Worm (Caenorhabditis elegans): Measurements from ENCODE around the gene oig-4.

Gene oig-4

ce11 chrII:7631677-7632210 is 18.4 kb downstream of the oig-4 start:
- TF ChIP-seq M03D4.4 (tag; optimal IDR thresholded peaks at IDR 0.05) (no peak), ces-1 (GFP tag; optimal IDR thresholded peaks at IDR 0.05) (peak; percentile 83), mls-2 (tag; optimal IDR thresholded peaks at IDR 0.05) (no peak), blmp-1 (tag; optimal IDR thresholded peaks at IDR 0.05) (no peak), nhr-237 (tag; optimal IDR thresholded peaks at IDR 0.05) (no peak), nhr-12 (tag; optimal IDR thresholded peaks at IDR 0.05) (no peak)

ce11 chrII:7635296-7635695 is 22.0 kb downstream of the oig-4 start:
- TF ChIP-seq unc-62 (GFP tag; optimal IDR thresholded peaks at IDR 0.05) = no peak
- TF ChIP-seq sem-2 (GFP tag; optimal IDR thresholded peaks at IDR 0.05) = no peak

ce11 chrII:7636941-7637340 is 23.6 kb downstream of the oig-4 start:
- TF ChIP-seq nhr-237 (tag; optimal IDR thresholded peaks at IDR 0.05) (no peak), nhr-28 (tag; optimal IDR thresholded peaks at IDR 0.05) (no peak), ceh-83 (GFP tag; optimal IDR thresholded peaks at IDR 0.05) (no peak), lin-32 (GFP tag; optimal IDR thresholded peaks at IDR 0.05) (no peak), lsy-2 (tag; optimal IDR thresholded peaks at IDR 0.05) (no peak), unc-120 (tag; optimal IDR thresholded peaks at IDR 0.05; ENCODE audit: poor library complexity, severe bottlenecking) (no peak)

ce11 chrII:7639036-7639435 is 25.7 kb downstream of the oig-4 start:
- TF ChIP-seq ceh-83 (GFP tag; optimal IDR thresholded peaks at IDR 0.05) (no peak), nhr-28 (tag; optimal IDR thresholded peaks at IDR 0.05) (no peak), ham-2 (GFP tag; optimal IDR thresholded peaks at IDR 0.05) (no peak), unc-62 (GFP tag; optimal IDR thresholded peaks at IDR 0.05) (no peak), flh-1 (GFP tag; optimal IDR thresholded peaks at IDR 0.05) (no peak), ceh-43 (GFP tag; optimal IDR thresholded peaks at IDR 0.05) (no peak), M03D4.4 (tag; optimal IDR thresholded peaks at IDR 0.05) (no peak), nhr-2 (tag; optimal IDR thresholded peaks at IDR 0.05) (no peak), lsy-2 (tag; optimal IDR thresholded peaks at IDR 0.05) (no peak), elt-1 (tag; optimal IDR thresholded peaks at IDR 0.05; ENCODE audit: borderline replicate concordance, insufficient read depth) (no peak), elt-3 (tag; optimal IDR thresholded peaks at IDR 0.05) (no peak), zip-8 (tag; optimal IDR thresholded peaks at IDR 0.05) (no peak), hlh-1 (tag; optimal IDR thresholded peaks at IDR 0.05) (no peak)

ce11 chrII:7640161-7640841 is 27.0 kb downstream of the oig-4 start:
- no peak for TF ChIP-seq ceh-43 (GFP tag; optimal IDR thresholded peaks at IDR 0.05)
- TF ChIP-seq elt-3 (tag; optimal IDR thresholded peaks at IDR 0.05) = no peak
- TF ChIP-seq zip-8 (tag; optimal IDR thresholded peaks at IDR 0.05) = no peak
- TF ChIP-seq unc-120 (tag; optimal IDR thresholded peaks at IDR 0.05; ENCODE audit: poor library complexity, severe bottlenecking) = peak; percentile 57
- peak; percentile 7 for TF ChIP-seq ces-1 (GFP tag; optimal IDR thresholded peaks at IDR 0.05)
- no peak for TF ChIP-seq ztf-11 (tag; optimal IDR thresholded peaks at IDR 0.05)
- TF ChIP-seq ceh-39 (tag; optimal IDR thresholded peaks at IDR 0.05) = no peak
- TF ChIP-seq flh-1 (GFP tag; optimal IDR thresholded peaks at IDR 0.05) = no peak
- peak; percentile 63 for TF ChIP-seq hlh-1 (tag; optimal IDR thresholded peaks at IDR 0.05)
- TF ChIP-seq tbx-8 (GFP tag; optimal IDR thresholded peaks at IDR 0.05) = no peak
- no peak for TF ChIP-seq bed-3 (GFP tag; optimal IDR thresholded peaks at IDR 0.05)
- TF ChIP-seq unc-62 (GFP tag; optimal IDR thresholded peaks at IDR 0.05) = no peak

- TF ChIP-seq mls-2 (tag; optimal IDR thresholded peaks at IDR 0.05) (peak; percentile 9), ceh-39 (tag; optimal IDR thresholded peaks at IDR 0.05) (no peak), elt-3 (tag; optimal IDR thresholded peaks at IDR 0.05) (no peak), nhr-76 (tag; optimal IDR thresholded peaks at IDR 0.05) (no peak), ces-1 (GFP tag; optimal IDR thresholded peaks at IDR 0.05) (peak; percentile 80), unc-120 (tag; optimal IDR thresholded peaks at IDR 0.05; ENCODE audit: poor library complexity, severe bottlenecking) (peak; percentile 91), nhr-28 (tag; optimal IDR thresholded peaks at IDR 0.05) (no peak), sptf-1 (tag; optimal IDR thresholded peaks at IDR 0.05) (peak; percentile 34), unc-62 (GFP tag; optimal IDR thresholded peaks at IDR 0.05) (peak; percentile 77)
Measured at ce11 chrII:7642016-7642653, 28.8 kb downstream of the oig-4 start.
